Fruit fly (Drosophila melanogaster) whole organism, embryonic: Measurements from ENCODE around the gene nudE.

Experiments
- BEAF-32 ChIP-seq: fragments of 200-800 bp; sonication (Bioruptor generic); optimal IDR thresholded peaks from 3 replicates; lab custom pipeline; 2017; ENCODE audit warnings: missing biosample characterization, missing genetic modification characterization, mild to moderate bottlenecking, moderate library complexity, missing genetic modification reagents
- CG11247 ChIP-seq: fragments of 200-800 bp; sonication (Bioruptor generic); IDR thresholded peaks from 2 replicates; pipeline ENCODE4 v1.3.6; 2022; ENCODE audit warnings: missing biosample characterization, missing genetic modification characterization
- CG12769 ChIP-seq: fragments of 200-800 bp; sonication (Bioruptor generic); optimal IDR thresholded peaks from 2 replicates; lab custom pipeline; 2019; ENCODE audit warnings: missing biosample characterization, mild to moderate bottlenecking, missing genetic modification characterization, moderate library complexity
- CG14441 ChIP-seq: fragments of 200-800 bp; sonication (Bioruptor generic); IDR thresholded peaks from 2 replicates; pipeline ENCODE4 v1.3.6; 2022; ENCODE audit warnings: missing biosample characterization, missing genetic modification characterization
- CG14710 ChIP-seq: fragments of 200-800 bp; sonication (Bioruptor generic); optimal IDR thresholded peaks from 3 replicates; lab custom pipeline; 2019; ENCODE audit warnings: missing biosample characterization, mild to moderate bottlenecking, missing genetic modification characterization, moderate library complexity
- CG15696 ChIP-seq: fragments of 200-800 bp; sonication (Bioruptor generic); optimal IDR thresholded peaks from 2 replicates; lab custom pipeline; 2019; ENCODE audit warnings: missing biosample characterization, mild to moderate bottlenecking, missing genetic modification characterization, moderate library complexity
- CG17186 ChIP-seq: fragments of 200-800 bp; sonication (Bioruptor generic); optimal IDR thresholded peaks from 3 replicates; lab custom pipeline; 2017; ENCODE audit warnings: missing biosample characterization, missing genetic modification reagents, missing genetic modification characterization
- CG17829 ChIP-seq: fragments of 200-800 bp; optimal IDR thresholded peaks from 2 replicates; lab custom pipeline; 2019; ENCODE audit warnings: missing biosample characterization, mild to moderate bottlenecking, missing genetic modification characterization, moderate library complexity
- CG18599 ChIP-seq: fragments of 200-800 bp; sonication (Bioruptor generic); optimal IDR thresholded peaks from 3 replicates; lab custom pipeline; 2017; ENCODE audit warnings: missing biosample characterization, missing genetic modification characterization, mild to moderate bottlenecking, moderate library complexity, missing genetic modification reagents
- CG2120 ChIP-seq: fragments of 200-800 bp; sonication (Bioruptor generic); optimal IDR thresholded peaks from 3 replicates; lab custom pipeline; 2016; ENCODE audit warnings: missing biosample characterization, missing genetic modification characterization
- CG2129 ChIP-seq: fragments of 200-800 bp; sonication (Bioruptor generic); IDR thresholded peaks from 2 replicates; pipeline ENCODE4 v1.3.6; 2022; ENCODE audit warnings: missing biosample characterization, missing genetic modification characterization; ENCODE audit not compliant: partially characterized antibody
- CG34224 ChIP-seq: fragments of 200-800 bp; sonication (Bioruptor generic); IDR thresholded peaks from 3 replicates; pipeline ENCODE4 v1.3.6; 2022; ENCODE audit warnings: missing biosample characterization, missing genetic modification characterization; ENCODE audit not compliant: partially characterized antibody
- CG34422 ChIP-seq: fragments of 200-800 bp; sonication (Bioruptor generic); IDR thresholded peaks from 3 replicates; pipeline ENCODE4 v1.3.6; 2022; ENCODE audit warnings: missing biosample characterization, missing genetic modification characterization
- CG4617 ChIP-seq: fragments of 200-800 bp; sonication (Bioruptor generic); optimal IDR thresholded peaks from 3 replicates; lab custom pipeline; 2016; ENCODE audit warnings: missing biosample characterization, missing genetic modification characterization, borderline replicate concordance
- CG4854 ChIP-seq: fragments of 200-800 bp; sonication (Bioruptor generic); optimal IDR thresholded peaks from 2 replicates; lab custom pipeline; 2016; ENCODE audit warnings: missing biosample characterization, missing genetic modification characterization, inconsistent platforms
- CG6654 ChIP-seq: fragments of 200-800 bp; sonication (Bioruptor generic); optimal IDR thresholded peaks from 2 replicates; lab custom pipeline; 2017; ENCODE audit warnings: missing biosample characterization, mild to moderate bottlenecking, missing genetic modification characterization
- CG7556 ChIP-seq: fragments of 200-800 bp; sonication (Bioruptor generic); optimal IDR thresholded peaks from 2 replicates; lab custom pipeline; 2017; ENCODE audit warnings: missing biosample characterization, mild to moderate bottlenecking, missing genetic modification characterization
- CG7786 ChIP-seq: fragments of 200-800 bp; sonication (Bioruptor generic); optimal IDR thresholded peaks from 2 replicates; lab custom pipeline; 2016; ENCODE audit warnings: missing biosample characterization, missing genetic modification characterization
- CG7928 ChIP-seq: fragments of 200-800 bp; sonication (Bioruptor generic); optimal IDR thresholded peaks from 2 replicates; lab custom pipeline; 2017; ENCODE audit warnings: missing biosample characterization, mild to moderate bottlenecking, missing genetic modification characterization
- CG8924 ChIP-seq: fragments of 200-800 bp; optimal IDR thresholded peaks from 3 replicates; lab custom pipeline; 2019; ENCODE audit warnings: missing biosample characterization, mild to moderate bottlenecking, missing genetic modification characterization, moderate library complexity
- CG9817 ChIP-seq: fragments of 200-800 bp; sonication (Bioruptor generic); optimal IDR thresholded peaks from 2 replicates; lab custom pipeline; 2018; ENCODE audit warnings: missing biosample characterization, mild to moderate bottlenecking, missing genetic modification characterization, moderate library complexity
- CoRest ChIP-seq: fragments of 200-800 bp; sonication (Bioruptor generic); optimal IDR thresholded peaks from 3 replicates; lab custom pipeline; 2018; ENCODE audit warnings: missing biosample characterization, mild to moderate bottlenecking, missing genetic modification characterization, moderate library complexity
- Dbx ChIP-seq: fragments of 200-800 bp; sonication (Bioruptor generic); IDR thresholded peaks from 3 replicates; pipeline ENCODE4 v1.3.6; 2022; ENCODE audit warnings: missing biosample characterization, missing genetic modification characterization
- Dll ChIP-seq: fragments of 200-800 bp; sonication (Bioruptor generic); IDR thresholded peaks from 4 replicates; pipeline ENCODE4 v1.3.6; 2022; ENCODE audit warnings: missing biosample characterization, missing genetic modification characterization; ENCODE audit not compliant: partially characterized antibody
- Elba2 ChIP-seq: fragments of 200-800 bp; sonication (Bioruptor generic); optimal IDR thresholded peaks from 3 replicates; lab custom pipeline; 2016; ENCODE audit warnings: missing biosample characterization, missing genetic modification characterization
- HmgZ ChIP-seq: fragments of 200-800 bp; sonication (Bioruptor generic); optimal IDR thresholded peaks from 2 replicates; lab custom pipeline; 2018; ENCODE audit warnings: missing biosample characterization, mild to moderate bottlenecking, missing genetic modification characterization
- Hr51 ChIP-seq, 2 experiments: fragments of 200-800 bp; sonication (Bioruptor generic); optimal IDR thresholded peaks; 2 replicates in 1 of 2; 3 replicates in 1 of 2; lab custom pipeline; 2016 to 2018; ENCODE audit warnings: missing biosample characterization in 2 of 2, missing genetic modification characterization in 2 of 2, mild to moderate bottlenecking in 1 of 2, moderate library complexity in 1 of 2
- Mad ChIP-seq: fragments of 200-800 bp; sonication (Bioruptor generic); optimal IDR thresholded peaks from 2 replicates; lab custom pipeline; 2016; ENCODE audit warnings: missing biosample characterization, missing genetic modification characterization
- Oli ChIP-seq: fragments of 200-800 bp; sonication (Bioruptor generic); optimal IDR thresholded peaks from 2 replicates; lab custom pipeline; 2018; ENCODE audit warnings: missing biosample characterization, mild to moderate bottlenecking, missing genetic modification characterization, moderate library complexity
- Sin3A ChIP-seq: fragments of >200 bp; optimal IDR thresholded peaks from 2 replicates; lab custom pipeline; 2018
- Sry-δ ChIP-seq: fragments of 200-800 bp; sonication (Bioruptor generic); optimal IDR thresholded peaks from 2 replicates; lab custom pipeline; 2016; ENCODE audit warnings: missing biosample characterization, missing genetic modification characterization
- Xbp1 ChIP-seq: fragments of 200-800 bp; sonication (Bioruptor generic); optimal IDR thresholded peaks from 3 replicates; lab custom pipeline; 2016; ENCODE audit warnings: missing biosample characterization, mild to moderate bottlenecking, missing genetic modification characterization
- YL-1 ChIP-seq: fragments of 200-800 bp; sonication (Bioruptor generic); optimal IDR thresholded peaks from 3 replicates; lab custom pipeline; 2017; ENCODE audit warnings: missing biosample characterization, mild to moderate bottlenecking, missing genetic modification characterization
- amos ChIP-seq: fragments of 200-800 bp; sonication (Bioruptor generic); IDR thresholded peaks from 2 replicates; pipeline ENCODE4 v1.3.6; 2022; ENCODE audit warnings: missing biosample characterization, missing genetic modification characterization; ENCODE audit not compliant: partially characterized antibody
- chm ChIP-seq: fragments of 200-800 bp; sonication (Bioruptor generic); IDR thresholded peaks from 2 replicates; pipeline ENCODE4 v1.3.6; 2022; ENCODE audit warnings: missing biosample characterization, missing genetic modification characterization
- dm ChIP-seq: fragments of 200-800 bp; sonication (Bioruptor generic); optimal IDR thresholded peaks from 3 replicates; lab custom pipeline; 2016; ENCODE audit warnings: missing biosample characterization, missing genetic modification characterization
- grau ChIP-seq: fragments of 200-800 bp; optimal IDR thresholded peaks from 3 replicates; lab custom pipeline; 2019; ENCODE audit warnings: missing biosample characterization, mild to moderate bottlenecking, missing genetic modification characterization, moderate library complexity
- her ChIP-seq: fragments of 200-800 bp; sonication (Bioruptor generic); optimal IDR thresholded peaks from 2 replicates; lab custom pipeline; 2016; ENCODE audit warnings: missing biosample characterization, missing genetic modification characterization
- kay ChIP-seq: fragments of 200-800 bp; sonication (Bioruptor generic); optimal IDR thresholded peaks from 2 replicates; lab custom pipeline; 2016; ENCODE audit warnings: missing biosample characterization, missing genetic modification characterization
- phol ChIP-seq: fragments of 200-800 bp; sonication (Bioruptor generic); optimal IDR thresholded peaks from 3 replicates; lab custom pipeline; 2018; ENCODE audit warnings: missing biosample characterization, mild to moderate bottlenecking, missing genetic modification characterization, moderate library complexity
- prd ChIP-seq, 3 experiments: fragments of >200 bp in 2 of 3; fragments of 200-800 bp in 1 of 3; sonication (Bioruptor generic) in 1 of 3; optimal IDR thresholded peaks in 2 of 3; IDR thresholded peaks in 1 of 3; 2 replicates in 2 of 3; 3 replicates in 1 of 3; pipeline versions ENCODE4 v1.3.6 to Lab custom; 2017 to 2022; ENCODE audit warnings: missing biosample characterization in 1 of 3, missing genetic modification characterization in 1 of 3
- pum ChIP-seq: fragments of 200-800 bp; sonication (Bioruptor generic); optimal IDR thresholded peaks from 2 replicates; lab custom pipeline; 2016; ENCODE audit warnings: missing biosample characterization, missing genetic modification characterization
- pzg ChIP-seq: fragments of 200-800 bp; sonication (Bioruptor generic); optimal IDR thresholded peaks from 3 replicates; lab custom pipeline; 2018; ENCODE audit warnings: missing biosample characterization, mild to moderate bottlenecking, missing genetic modification characterization, moderate library complexity
- sens ChIP-seq: fragments of 200-800 bp; sonication (Bioruptor generic); peaks from one replicate; lab custom pipeline; 2016; ENCODE audit warnings: missing biosample characterization, missing genetic modification characterization
- shn ChIP-seq: fragments of 200-800 bp; sonication (Bioruptor generic); optimal IDR thresholded peaks from 3 replicates; lab custom pipeline; 2016; ENCODE audit warnings: missing biosample characterization, missing genetic modification characterization
- sug ChIP-seq: fragments of 200-800 bp; optimal IDR thresholded peaks from 2 replicates; lab custom pipeline; 2019; ENCODE audit warnings: missing biosample characterization, mild to moderate bottlenecking, missing genetic modification characterization, moderate library complexity
- tio ChIP-seq: fragments of 200-800 bp; sonication (Bioruptor generic); optimal IDR thresholded peaks from 2 replicates; lab custom pipeline; 2017; ENCODE audit warnings: missing biosample characterization, missing genetic modification characterization, inconsistent platforms
- trem ChIP-seq: fragments of 200-800 bp; optimal IDR thresholded peaks from 3 replicates; lab custom pipeline; 2019; ENCODE audit warnings: missing biosample characterization, mild to moderate bottlenecking, missing genetic modification characterization, moderate library complexity
- vvl ChIP-seq: fragments of 200-800 bp; sonication (Bioruptor generic); IDR thresholded peaks from 2 replicates; pipeline ENCODE4 v1.3.6; 2022; ENCODE audit warnings: missing biosample characterization, missing genetic modification characterization

The nudE gene

DNA sequence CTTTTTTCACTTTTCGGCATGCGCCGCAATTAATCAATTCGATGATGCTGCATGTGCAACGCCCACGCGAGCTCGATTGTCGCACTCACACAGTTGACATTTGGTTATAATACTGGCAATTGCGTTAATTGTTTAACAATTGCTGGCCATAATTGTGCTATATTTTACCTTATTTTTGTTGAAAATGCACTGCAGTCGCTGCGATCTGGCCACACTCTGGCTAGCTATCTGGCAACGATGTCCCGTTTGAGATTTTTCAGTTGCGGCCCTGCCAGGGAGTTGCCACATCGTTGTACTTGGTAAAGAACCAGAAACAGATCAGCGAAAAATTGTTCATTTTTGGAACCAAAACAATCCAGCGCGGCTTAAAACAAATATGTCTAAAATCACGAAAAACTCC, 686 bp upstream of the nudE start, which contains the start of the genes CG6707 and CG46387 (continued):
- TF ChIP-seq dm (GFP tag; lab: Kevin White, UChicago) (peak; percentile 53), trem (tag; lab: Kevin White, UChicago) (peak; percentile 33), CG2129 (GFP tag; lab: Robert Waterston, UW) (no peak), Sry-δ (GFP tag; lab: Kevin White, UChicago) (peak; percentile 36), vvl (GFP tag; lab: Robert Waterston, UW) (peak; percentile 50; the same call in 1 of the 2 replicates), CG14441 (GFP tag; lab: Robert Waterston, UW) (0 out of 2 replicates have a peak, but pooled peaks have one; percentile 17), BEAF-32 (GFP tag; lab: Kevin White, UChicago) (peak; percentile 38), CG17186 (peak; percentile 24), sug (tag; lab: Kevin White, UChicago) (peak; percentile 28), Sin3A (peak; percentile 47), kay (GFP tag; lab: Kevin White, UChicago) (no peak), amos (GFP tag; lab: Robert Waterston, UW) (peak; percentile 59), CG15696 (tag; lab: Kevin White, UChicago) (no peak), sens (GFP tag; lab: Kevin White, UChicago) (peak; percentile 23), shn (GFP tag; lab: Kevin White, UChicago) (peak; percentile 43), Oli (tag; lab: Kevin White, UChicago) (no peak), pzg (GFP tag; lab: Kevin White, UChicago) (peak; percentile 91), CG4854 (no peak), CG6654 (GFP tag; lab: Kevin White, UChicago) (no peak), chm (GFP tag; lab: Robert Waterston, UW) (0 out of 2 replicates have a peak, but pooled peaks have one; percentile 30), grau (tag; lab: Kevin White, UChicago) (peak; percentile 3), CG18599 (GFP tag; lab: Kevin White, UChicago) (no peak), Xbp1 (GFP tag; lab: Kevin White, UChicago) (peak; percentile 25), CG2120 (peak; percentile 55), Mad (GFP tag; lab: Kevin White, UChicago) (no peak), CG9817 (tag; lab: Kevin White, UChicago) (peak; percentile 4), Dll (peak; percentile 19; the same call in 1 of the 4 replicates), CG14710 (tag; lab: Kevin White, UChicago) (peak; percentile 35), YL-1 (GFP tag; lab: Kevin White, UChicago) (peak; percentile 58), pum (GFP tag; lab: Kevin White, UChicago) (peak; percentile 47), CG7786 (GFP tag; lab: Kevin White, UChicago) (peak; percentile 3), phol (peak; percentile 47), CoRest (tag; lab: Kevin White, UChicago) (peak; percentile 26), CG8924 (tag; lab: Kevin White, UChicago) (peak; percentile 74), CG34422 (GFP tag; lab: Robert Waterston, UW) (peak; percentile 65; the same call in 1 of the 3 replicates), Dbx (GFP tag; lab: Robert Waterston, UW) (peak; percentile 54; the same call in 1 of the 3 replicates), Elba2 (GFP tag; lab: Kevin White, UChicago) (peak; percentile 88), CG4617 (peak; percentile 94), CG11247 (GFP tag; lab: Robert Waterston, UW) (no peak), Hr51 (GFP tag; optimal IDR thresholded peaks at IDR 0.05; lab: Kevin White, UChicago) (no peak), CG34224 (GFP tag; lab: Robert Waterston, UW) (no peak), CG7556 (no peak), CG7928 (peak; percentile 86), CG17829 (tag; lab: Kevin White, UChicago) (peak; percentile 56), CG12769 (tag; lab: Kevin White, UChicago) (peak; percentile 34), her (GFP tag; lab: Kevin White, UChicago) (no peak), tio (GFP tag; lab: Kevin White, UChicago) (no peak), prd (optimal IDR thresholded peaks at IDR 0.05; lab: Kevin White, UChicago) (no peak), prd (GFP tag; IDR thresholded peaks at IDR 0.05; lab: Robert Waterston, UW) (peak; percentile 48; the same call in 1 of the 3 replicates), HmgZ (tag; lab: Kevin White, UChicago) (peak; percentile 74)
